Worm (Caenorhabditis elegans) whole organism, late embryonic: Measurements from ENCODE around the gene pdzd-8.

Source experiments
- F13H6.1 ChIP-seq: sonication (generic microtip); optimal IDR thresholded peaks from 2 replicates; lab custom pipeline; 2016; ENCODE audit warnings: missing genetic modification characterization, missing compliant biosample characterization
- K09A11.1 ChIP-seq: sonication (generic microtip); optimal IDR thresholded peaks from 2 replicates; lab custom pipeline; 2017; ENCODE audit warnings: antibody characterized with exemption, mild to moderate bottlenecking, missing genetic modification characterization, missing compliant biosample characterization; ENCODE audit not compliant: insufficient read depth
- ahr-1 ChIP-seq: sonication (generic microtip); optimal IDR thresholded peaks from 2 replicates; lab custom pipeline; 2016; ENCODE audit warnings: missing genetic modification characterization, missing compliant biosample characterization
- ama-1 ChIP-seq: fragments of 150-350 bp; optimal IDR thresholded peaks from 2 replicates; lab custom pipeline; 2014
- ceh-14 ChIP-seq: sonication (generic microtip); optimal IDR thresholded peaks from 2 replicates; lab custom pipeline; 2016; ENCODE audit warnings: missing genotype, missing genetic modification characterization, missing compliant biosample characterization
- ceh-18 ChIP-seq: sonication (generic microtip); optimal IDR thresholded peaks from 2 replicates; lab custom pipeline; 2016; ENCODE audit warnings: missing genetic modification characterization, missing compliant biosample characterization
- ceh-19 ChIP-seq: fragments of 200-800 bp; sonication (Bioruptor generic); optimal IDR thresholded peaks from 2 replicates; lab custom pipeline; 2018; ENCODE audit warnings: mild to moderate bottlenecking, missing genetic modification characterization, missing compliant biosample characterization
- ceh-2 ChIP-seq: sonication (generic microtip); optimal IDR thresholded peaks from 2 replicates; lab custom pipeline; 2016; ENCODE audit warnings: missing genotype, missing genetic modification characterization, missing compliant biosample characterization
- ceh-31 ChIP-seq: sonication (generic microtip); optimal IDR thresholded peaks from 2 replicates; lab custom pipeline; 2016; ENCODE audit warnings: missing genetic modification characterization, missing compliant biosample characterization
- ceh-45 ChIP-seq: fragments of 200-800 bp; sonication (Bioruptor generic); IDR thresholded peaks from 2 replicates; pipeline ENCODE4 v1.3.6; 2022; ENCODE audit warnings: missing genetic modification reagents, missing genetic modification characterization, missing compliant biosample characterization
- ceh-48 ChIP-seq: sonication (generic microtip); optimal IDR thresholded peaks from 2 replicates; lab custom pipeline; 2016; ENCODE audit warnings: missing genetic modification characterization, inconsistent platforms, missing compliant biosample characterization
- ceh-6 ChIP-seq: fragments of 200-800 bp; sonication (Bioruptor generic); optimal IDR thresholded peaks from 2 replicates; lab custom pipeline; 2018; ENCODE audit warnings: mild to moderate bottlenecking, missing genetic modification characterization, missing compliant biosample characterization
- dmd-4 ChIP-seq: sonication (generic microtip); optimal IDR thresholded peaks from 2 replicates; lab custom pipeline; 2016; ENCODE audit warnings: borderline replicate concordance, missing genetic modification characterization, missing compliant biosample characterization
- dve-1 ChIP-seq: sonication (generic microtip); optimal IDR thresholded peaks from 2 replicates; lab custom pipeline; 2017; ENCODE audit warnings: antibody characterized with exemption, mild to moderate bottlenecking, missing genetic modification characterization, missing compliant biosample characterization
- ets-4 ChIP-seq: sonication (generic microtip); optimal IDR thresholded peaks from 2 replicates; lab custom pipeline; 2016; ENCODE audit warnings: missing genetic modification characterization, missing compliant biosample characterization
- fax-1 ChIP-seq: sonication (generic microtip); optimal IDR thresholded peaks from 2 replicates; lab custom pipeline; 2016; ENCODE audit warnings: missing genotype, missing genetic modification characterization, missing compliant biosample characterization
- fkh-10 ChIP-seq: fragments of 150-350 bp; optimal IDR thresholded peaks from 2 replicates; lab custom pipeline; 2014; ENCODE audit warnings: missing biosample characterization, missing genetic modification reagents, missing genetic modification characterization
- hlh-13 ChIP-seq: fragments of 200-800 bp; sonication (Bioruptor generic); optimal IDR thresholded peaks from 2 replicates; lab custom pipeline; 2018; ENCODE audit warnings: mild to moderate bottlenecking, missing genetic modification characterization, missing compliant biosample characterization
- hlh-15 ChIP-seq: sonication (generic microtip); optimal IDR thresholded peaks from 2 replicates; lab custom pipeline; 2016; ENCODE audit warnings: missing genetic modification characterization, missing compliant biosample characterization
- hlh-30 ChIP-seq: sonication (generic microtip); optimal IDR thresholded peaks from 2 replicates; lab custom pipeline; 2017; ENCODE audit warnings: antibody characterized with exemption, missing genetic modification characterization, missing compliant biosample characterization; ENCODE audit not compliant: insufficient read depth
- hlh-6 ChIP-seq: sonication (generic microtip); optimal IDR thresholded peaks from 2 replicates; lab custom pipeline; 2016; ENCODE audit warnings: missing genotype, missing genetic modification characterization, missing compliant biosample characterization
- lim-6 ChIP-seq: sonication (generic microtip); optimal IDR thresholded peaks from 2 replicates; lab custom pipeline; 2016; ENCODE audit warnings: missing genetic modification characterization, missing compliant biosample characterization
- mec-3 ChIP-seq: sonication (generic microtip); optimal IDR thresholded peaks from 2 replicates; lab custom pipeline; 2016; ENCODE audit warnings: borderline replicate concordance, missing genetic modification characterization, missing compliant biosample characterization
- nfya-1 ChIP-seq: sonication (generic microtip); optimal IDR thresholded peaks from 2 replicates; lab custom pipeline; 2017; ENCODE audit warnings: missing genetic modification characterization, mild to moderate bottlenecking, missing compliant biosample characterization, antibody characterized with exemption, moderate library complexity
- nhr-232 ChIP-seq: sonication (generic microtip); optimal IDR thresholded peaks from 2 replicates; lab custom pipeline; 2016; ENCODE audit warnings: missing genetic modification characterization, missing compliant biosample characterization
- npax-4 ChIP-seq: sonication (generic microtip); optimal IDR thresholded peaks from 2 replicates; lab custom pipeline; 2016; ENCODE audit warnings: missing genetic modification characterization, missing compliant biosample characterization
- odd-2 ChIP-seq: sonication (generic microtip); optimal IDR thresholded peaks from 2 replicates; lab custom pipeline; 2017; ENCODE audit warnings: antibody characterized with exemption, mild to moderate bottlenecking, missing genetic modification characterization, missing compliant biosample characterization
- pat-9 ChIP-seq: fragments of 200-800 bp; sonication (Bioruptor generic); optimal IDR thresholded peaks from 2 replicates; lab custom pipeline; 2018; ENCODE audit warnings: mild to moderate bottlenecking, missing genetic modification characterization, moderate library complexity, missing compliant biosample characterization
- pax-1 ChIP-seq: fragments of 150-350 bp; optimal IDR thresholded peaks from 2 replicates; lab custom pipeline; 2014; ENCODE audit warnings: missing biosample characterization, missing genetic modification characterization
- pha-2 ChIP-seq: sonication (generic microtip); optimal IDR thresholded peaks from 2 replicates; lab custom pipeline; 2017; ENCODE audit warnings: mild to moderate bottlenecking, missing genetic modification characterization, missing compliant biosample characterization
- pha-4 ChIP-seq: fragments of 150-350 bp; optimal IDR thresholded peaks from 2 replicates; lab custom pipeline; 2018; ENCODE audit warnings: missing biosample characterization, missing genetic modification reagents, missing genetic modification characterization
- ref-2 ChIP-seq: sonication (generic microtip); optimal IDR thresholded peaks from 2 replicates; lab custom pipeline; 2016; ENCODE audit warnings: missing genetic modification characterization, missing compliant biosample characterization
- sdc-2 ChIP-seq: sonication (generic microtip); optimal IDR thresholded peaks from 2 replicates; lab custom pipeline; 2016; ENCODE audit warnings: missing genotype, missing genetic modification characterization, missing compliant biosample characterization
- sox-2 ChIP-seq: fragments of 200-800 bp; sonication (Bioruptor generic); IDR thresholded peaks from 2 replicates; pipeline ENCODE4 v1.3.6; 2022; ENCODE audit warnings: missing genetic modification reagents, missing genetic modification characterization, missing compliant biosample characterization
- syd-9 ChIP-seq: sonication (generic microtip); optimal IDR thresholded peaks from 2 replicates; lab custom pipeline; 2016; ENCODE audit warnings: mild to moderate bottlenecking, missing genetic modification characterization, moderate library complexity, missing compliant biosample characterization
- tbx-2 ChIP-seq: sonication (generic microtip); optimal IDR thresholded peaks from 2 replicates; lab custom pipeline; 2016; ENCODE audit warnings: missing genetic modification characterization, missing compliant biosample characterization
- tbx-7 ChIP-seq: sonication (generic microtip); optimal IDR thresholded peaks from 2 replicates; lab custom pipeline; 2016; ENCODE audit warnings: missing genotype, missing genetic modification characterization, missing compliant biosample characterization
- ttx-3 ChIP-seq: sonication (generic microtip); optimal IDR thresholded peaks from 2 replicates; lab custom pipeline; 2016; ENCODE audit warnings: missing genetic modification reagents, missing genetic modification characterization, missing compliant biosample characterization
- unc-55 ChIP-seq: sonication (generic microtip); optimal IDR thresholded peaks from 2 replicates; lab custom pipeline; 2017; ENCODE audit warnings: missing biosample characterization, missing genetic modification reagents, missing genetic modification characterization

Gene pdzd-8

DNA sequence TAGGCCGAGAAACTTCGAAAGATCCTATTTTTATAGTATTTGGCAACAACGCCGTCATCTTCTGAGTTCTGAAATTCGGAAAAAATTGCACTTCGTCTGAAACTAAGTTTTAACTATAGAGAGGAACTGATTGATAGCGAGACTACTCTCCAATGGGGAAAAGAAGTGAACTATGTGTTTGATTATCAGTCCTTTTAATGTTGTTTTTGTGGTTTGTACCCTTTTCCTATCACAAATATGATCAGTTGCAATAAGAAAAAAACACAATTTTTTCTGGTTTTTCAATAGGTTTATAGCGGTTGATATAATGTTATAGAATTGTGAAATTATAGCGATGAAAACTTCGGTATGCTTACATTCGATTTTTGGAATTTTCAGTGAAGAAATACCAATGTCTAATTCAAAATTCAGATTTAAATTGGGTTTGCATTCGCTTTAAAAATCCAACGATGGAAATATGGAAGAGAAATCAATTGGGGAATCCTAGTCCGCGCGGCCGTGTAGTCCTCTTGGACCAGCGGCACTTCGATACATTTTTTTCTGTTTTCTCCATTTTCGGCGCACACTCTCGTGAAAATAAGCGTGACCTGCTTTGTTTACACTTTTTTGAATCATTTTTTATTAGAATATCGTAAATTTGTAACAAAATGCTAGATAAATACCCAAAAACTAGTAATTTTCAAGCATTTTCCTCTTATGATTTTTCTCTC is 1.9 kb upstream of the pdzd-8 start, which contains the start of gene C53B4.3 (continued):
- TF ChIP-seq pat-9 (tag; lab: Kevin White, UChicago): no peak
- no peak for TF ChIP-seq npax-4 (tag; lab: Kevin White, UChicago)
- TF ChIP-seq ceh-31 (tag; lab: Kevin White, UChicago): peak; percentile 93
- TF ChIP-seq ahr-1: peak; percentile 9
- TF ChIP-seq pax-1 (tag; lab: Kevin White, UChicago): no peak
- TF ChIP-seq nfya-1 (tag; lab: Kevin White, UChicago): no peak
- TF ChIP-seq unc-55 (GFP tag; lab: Kevin White, UChicago): no peak
- TF ChIP-seq lim-6 (tag; lab: Kevin White, UChicago): peak; percentile 75
- TF ChIP-seq ama-1 (lab: Kevin White, UChicago): no peak
- TF ChIP-seq ttx-3 (tag; lab: Kevin White, UChicago): peak; percentile 15
- no peak for TF ChIP-seq pha-2 (tag; lab: Kevin White, UChicago)
- no peak for TF ChIP-seq hlh-15 (tag; lab: Kevin White, UChicago)
- peak; percentile 96 for TF ChIP-seq tbx-7 (tag; lab: Kevin White, UChicago)
- TF ChIP-seq ceh-45 (GFP tag; lab: Robert Waterston, UW): no peak
- TF ChIP-seq hlh-30: no peak
- TF ChIP-seq fkh-10: no peak
- no peak for TF ChIP-seq dve-1 (tag; lab: Kevin White, UChicago)
- no peak for TF ChIP-seq dmd-4 (tag; lab: Kevin White, UChicago)
- TF ChIP-seq nhr-232 (tag; lab: Kevin White, UChicago): no peak
- no peak for TF ChIP-seq hlh-13 (GFP tag; lab: Kevin White, UChicago)
- TF ChIP-seq K09A11.1 (tag; lab: Kevin White, UChicago): no peak
- TF ChIP-seq ceh-19 (GFP tag; lab: Kevin White, UChicago): no peak
- peak; percentile 41 for TF ChIP-seq fax-1
- TF ChIP-seq pha-4 (tag; lab: Kevin White, UChicago): no peak
- TF ChIP-seq syd-9: no peak
- peak; percentile 81 for TF ChIP-seq ref-2 (tag; lab: Kevin White, UChicago)
- TF ChIP-seq ceh-2 (tag; lab: Kevin White, UChicago): peak; percentile 94
- no peak for TF ChIP-seq ceh-48 (tag; lab: Kevin White, UChicago)
- no peak for TF ChIP-seq ceh-6 (GFP tag; lab: Kevin White, UChicago)
- TF ChIP-seq sdc-2 (tag; lab: Kevin White, UChicago): peak; percentile 57
- peak; percentile 69 for TF ChIP-seq F13H6.1 (tag; lab: Kevin White, UChicago)
- no peak for TF ChIP-seq ceh-18 (tag; lab: Kevin White, UChicago)
- TF ChIP-seq mec-3 (tag; lab: Kevin White, UChicago): no peak
- peak; percentile 87 for TF ChIP-seq tbx-2 (tag; lab: Kevin White, UChicago)
- no peak for TF ChIP-seq sox-2 (GFP tag; lab: Robert Waterston, UW)
- TF ChIP-seq odd-2 (tag; lab: Kevin White, UChicago): no peak
- TF ChIP-seq ets-4 (tag; lab: Kevin White, UChicago): peak; percentile 89
- TF ChIP-seq hlh-6: no peak

DNA sequence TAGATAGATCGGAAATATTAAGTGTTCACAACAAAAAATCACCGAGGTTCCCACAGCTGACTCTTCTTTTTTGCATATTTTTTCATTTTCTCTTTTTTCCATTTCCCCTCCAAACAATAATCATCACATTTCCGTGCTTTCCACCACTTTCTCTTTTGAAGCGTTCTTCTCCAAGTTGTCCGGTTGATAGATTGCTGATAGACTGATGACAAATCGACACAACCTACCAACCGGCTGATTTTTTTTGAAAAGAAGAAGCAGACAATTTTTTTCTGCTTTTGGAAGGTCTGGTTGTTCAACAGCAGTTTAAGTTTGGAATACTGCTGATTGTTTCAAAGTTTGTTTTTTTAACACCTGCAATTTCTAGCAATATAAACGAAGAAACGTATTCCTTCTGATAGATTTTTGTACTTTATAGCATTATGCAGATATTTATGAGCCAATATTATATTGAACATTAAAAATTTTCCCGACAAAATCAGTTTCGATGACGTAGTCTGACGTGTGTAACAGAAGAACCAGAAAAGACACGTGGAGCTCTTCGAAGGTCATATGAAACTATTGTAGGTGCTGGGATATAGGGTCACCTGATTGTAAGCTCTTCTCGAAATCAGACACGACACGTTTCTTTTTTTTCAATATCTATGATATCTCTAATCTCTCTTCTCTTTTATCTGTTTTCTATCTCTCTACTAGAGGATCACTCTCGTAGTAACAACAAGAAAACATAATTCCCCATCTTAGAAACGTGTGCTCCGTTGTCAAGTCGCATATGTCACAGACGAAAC is 589 bp upstream of the pdzd-8 start:
- TF ChIP-seq pax-1 (tag; lab: Kevin White, UChicago) (no peak), sdc-2 (tag; lab: Kevin White, UChicago) (no peak), ceh-14 (tag; lab: Kevin White, UChicago) (no peak), hlh-30 (peak; percentile 25), hlh-6 (no peak), ceh-18 (tag; lab: Kevin White, UChicago) (no peak)
